Worm (Caenorhabditis elegans) whole organism, L4/young adult: Measurements from ENCODE around the gene Y71H2B.4.

Experiments used
- W03F9.2 ChIP-seq: fragments of 150-350 bp; optimal IDR thresholded peaks from 2 replicates; lab custom pipeline; 2014; ENCODE audit warnings: missing biosample characterization, missing genetic modification characterization
- dao-5 ChIP-seq: sonication (generic microtip); optimal IDR thresholded peaks from 2 replicates; lab custom pipeline; 2016; ENCODE audit warnings: missing genotype, missing genetic modification characterization, moderate library complexity, missing compliant biosample characterization
- him-1 ChIP-seq: sonication (generic microtip); optimal IDR thresholded peaks from 2 replicates; lab custom pipeline; 2016; ENCODE audit warnings: missing genotype, missing genetic modification reagents, missing genetic modification characterization, missing compliant biosample characterization

DNA sequence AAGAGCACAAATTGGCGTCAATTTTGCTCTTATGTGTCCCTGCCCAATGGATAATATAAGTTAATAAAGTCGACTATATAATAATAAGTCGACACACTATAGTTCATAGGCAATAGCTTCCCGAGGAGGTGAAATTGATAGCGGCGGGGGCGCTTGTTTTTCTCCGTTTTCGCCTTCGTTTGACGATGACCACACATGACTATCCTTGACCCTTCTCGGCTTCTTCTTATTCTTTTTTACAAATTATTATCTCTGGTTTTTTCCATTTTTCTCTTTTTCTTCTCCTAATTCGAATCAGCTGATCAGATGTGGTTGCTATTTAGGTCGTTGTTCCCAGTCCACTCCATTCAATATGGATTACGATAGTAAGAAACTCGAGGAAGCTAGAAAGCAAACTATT, 9.9 kb downstream of the Y71H2B.4 start, which contains the start of gene acbp-8:
- TF ChIP-seq W03F9.2 (tag; lab: Kevin White, UChicago) (no peak), him-1 (tag; lab: Kevin White, UChicago) (no peak), dao-5 (tag; lab: Kevin White, UChicago) (no peak)
